Fruit fly (Drosophila melanogaster): Measurements from ENCODE around the gene CG34454.
A peak's percentile ranks its signal among the peaks of the same experiment; 100 is the strongest.

Gene CG34454

DNA sequence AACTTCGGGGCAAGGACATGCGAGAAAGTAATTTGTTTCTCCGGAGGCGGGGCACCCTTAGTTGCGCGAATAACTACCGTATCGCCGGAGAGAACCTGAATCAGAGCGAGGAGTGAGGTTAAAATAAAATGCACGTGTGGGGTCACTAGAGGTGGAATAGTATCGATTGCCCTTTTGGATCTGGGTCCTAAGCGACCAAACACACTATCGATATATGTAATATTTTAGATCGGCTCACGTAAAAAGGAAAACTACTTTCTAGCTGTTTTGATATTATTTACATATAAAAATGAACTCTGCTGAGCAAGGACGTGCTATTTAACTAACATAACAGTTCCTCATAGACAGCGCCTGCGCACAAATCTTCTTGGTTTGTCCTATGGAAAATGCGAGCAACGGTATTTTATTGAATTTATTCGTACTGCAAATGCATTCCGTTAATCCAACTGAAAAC lies 30.6 kb upstream of the CG34454 start:
- no peak for TF ChIP-seq Ets96B (tag; optimal IDR thresholded peaks at IDR 0.05)
- TF ChIP-seq Eip93F (GFP tag; optimal IDR thresholded peaks at IDR 0.05) = no peak
- peak; percentile 15 for TF ChIP-seq dsx (GFP tag; optimal IDR thresholded peaks at IDR 0.05; ENCODE audit: poor library complexity, severe bottlenecking)
- TF ChIP-seq CG6854 (GFP tag; optimal IDR thresholded peaks at IDR 0.05) = no peak
- TF ChIP-seq svp (GFP tag) = peak; percentile 91
- TF ChIP-seq fkh (GFP tag; optimal IDR thresholded peaks at IDR 0.05) = peak; percentile 12
- no peak for TF ChIP-seq spab (GFP tag; optimal IDR thresholded peaks at IDR 0.05)

DNA sequence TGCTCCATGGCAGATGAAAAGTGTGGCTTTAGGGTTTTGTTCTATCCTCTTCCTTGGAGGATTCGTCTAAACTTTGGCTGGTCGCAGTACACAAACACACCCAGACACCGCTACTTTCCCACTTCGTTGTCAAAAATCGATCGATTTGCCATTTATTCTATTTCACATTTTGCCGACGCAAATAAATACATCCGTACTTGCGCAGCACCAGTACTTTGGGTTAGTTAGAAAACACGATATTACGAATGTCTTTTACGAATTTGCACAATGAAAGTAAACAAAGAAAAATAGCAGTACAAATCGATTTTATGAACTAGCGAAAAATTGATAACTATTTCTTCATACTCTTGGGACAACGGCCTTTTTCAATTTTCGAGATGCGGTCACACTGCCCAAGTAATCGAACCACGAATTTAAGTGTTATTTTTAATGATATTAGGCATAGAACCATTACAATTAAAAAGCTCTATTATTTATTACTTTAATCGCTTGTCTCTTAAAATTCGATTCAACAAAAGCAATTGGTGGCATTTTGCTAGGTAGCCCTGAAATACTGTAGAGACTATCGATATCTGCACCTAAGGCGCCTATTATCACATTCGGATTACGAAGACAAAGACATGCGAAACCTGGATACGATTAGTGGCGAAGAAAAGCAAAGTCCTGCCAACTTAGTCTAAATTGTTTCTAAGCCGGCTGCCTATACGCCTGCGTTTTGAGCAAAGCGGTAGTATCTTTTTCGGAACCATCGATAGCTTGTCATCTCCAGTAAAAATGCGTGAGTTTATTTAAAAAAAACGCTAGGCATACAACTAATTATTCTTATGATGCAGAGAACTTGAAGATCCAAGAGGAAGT lies 25.7 kb upstream of the CG34454 start, which contains the start of the genes DIP2 and wac:
Gene DIP2 (minus strand): TSS at position 337 of the 858 bp plus-strand sequence.
Gene wac (plus strand): TSS at position 559 of the 858 bp plus-strand sequence.
- TF ChIP-seq CG6854 (GFP tag; optimal IDR thresholded peaks at IDR 0.05) = no peak
- no peak for TF ChIP-seq CG11294 (GFP tag; IDR thresholded peaks at IDR 0.05)
- TF ChIP-seq achi (GFP tag; optimal IDR thresholded peaks at IDR 0.05) = no peak
- no peak for TF ChIP-seq svp (GFP tag)
- peak; percentile 41 for TF ChIP-seq CG3032 (tag; optimal IDR thresholded peaks at IDR 0.05)
- no peak for TF ChIP-seq salr (GFP tag; optimal IDR thresholded peaks at IDR 0.05)
- no peak for TF ChIP-seq CG8119 (GFP tag; IDR thresholded peaks at IDR 0.05)
- TF ChIP-seq CG31627 (GFP tag; optimal IDR thresholded peaks at IDR 0.05) = peak; percentile 80
- no peak for TF ChIP-seq pdm3 (GFP tag; optimal IDR thresholded peaks at IDR 0.05)
- peak; percentile 36 for TF ChIP-seq CG11902 (GFP tag; optimal IDR thresholded peaks at IDR 0.05)
- TF ChIP-seq CG15336 (GFP tag; IDR thresholded peaks at IDR 0.05) = no peak
- peak; percentile 38 for TF ChIP-seq Sox15 (GFP tag; optimal IDR thresholded peaks at IDR 0.05)
- no peak for TF ChIP-seq Ets21C (GFP tag; optimal IDR thresholded peaks at IDR 0.05)
- TF ChIP-seq CG1621 (tag; optimal IDR thresholded peaks at IDR 0.05) = no peak
- peak; percentile 43 for TF ChIP-seq Eip93F (GFP tag; optimal IDR thresholded peaks at IDR 0.05)
- TF ChIP-seq CG6808 (GFP tag; optimal IDR thresholded peaks at IDR 0.05) = no peak
- peak; percentile 24 for TF ChIP-seq CG8319 (GFP tag; optimal IDR thresholded peaks at IDR 0.05)
- TF ChIP-seq CG6276 (GFP tag; optimal IDR thresholded peaks at IDR 0.05) = no peak
- TF ChIP-seq CG32006 (GFP tag; optimal IDR thresholded peaks at IDR 0.05) = no peak
- TF ChIP-seq Lpt (GFP tag; optimal IDR thresholded peaks at IDR 0.05) = no peak
- TF ChIP-seq Hr4 (GFP tag; optimal IDR thresholded peaks at IDR 0.05) = no peak
- TF ChIP-seq Eip78C (GFP tag) = no peak
- peak; percentile 68 for TF ChIP-seq lz (GFP tag; optimal IDR thresholded peaks at IDR 0.05)
- peak; percentile 28 for TF ChIP-seq CG11762 (GFP tag; optimal IDR thresholded peaks at IDR 0.05; ENCODE audit: insufficient read depth)
- no peak for TF ChIP-seq ss (GFP tag; optimal IDR thresholded peaks at IDR 0.05)
- no peak for TF ChIP-seq CG6163 (GFP tag; IDR thresholded peaks at IDR 0.05)
- TF ChIP-seq fkh (GFP tag; optimal IDR thresholded peaks at IDR 0.05) = peak; percentile 68
- peak; percentile 64 for TF ChIP-seq cyc (GFP tag; optimal IDR thresholded peaks at IDR 0.05)
- no peak for TF ChIP-seq CG34406 (GFP tag; optimal IDR thresholded peaks at IDR 0.05)
- no peak for TF ChIP-seq fd59A (GFP tag; optimal IDR thresholded peaks at IDR 0.05)
- TF ChIP-seq CG10669 (GFP tag; optimal IDR thresholded peaks at IDR 0.05) = no peak
- no peak for TF ChIP-seq Hr39 (GFP tag; optimal IDR thresholded peaks at IDR 0.05)
- TF ChIP-seq dac (GFP tag; optimal IDR thresholded peaks at IDR 0.05) = no peak
- no peak for TF ChIP-seq CG4318 (GFP tag; optimal IDR thresholded peaks at IDR 0.05)
- TF ChIP-seq fd85E (GFP tag; optimal IDR thresholded peaks at IDR 0.05) = no peak
- TF ChIP-seq Met (GFP tag; optimal IDR thresholded peaks at IDR 0.05) = no peak
- peak; percentile 97 for TF ChIP-seq Sox14 (GFP tag; optimal IDR thresholded peaks at IDR 0.05)
- no peak for TF ChIP-seq CG16779 (tag; optimal IDR thresholded peaks at IDR 0.05)
- TF ChIP-seq topi (GFP tag; optimal IDR thresholded peaks at IDR 0.05) = no peak
- no peak for TF ChIP-seq CG8632 (GFP tag; optimal IDR thresholded peaks at IDR 0.05)
- no peak for TF ChIP-seq spab (GFP tag; optimal IDR thresholded peaks at IDR 0.05)
- no peak for TF ChIP-seq eg (GFP tag; IDR thresholded peaks at IDR 0.05)
- no peak for TF ChIP-seq Smox (GFP tag; optimal IDR thresholded peaks at IDR 0.05)
- TF ChIP-seq CG9139 (GFP tag; optimal IDR thresholded peaks at IDR 0.05) = no peak
- TF ChIP-seq Blimp-1 (GFP tag; optimal IDR thresholded peaks at IDR 0.05) = no peak
- no peak for TF ChIP-seq Ets96B (tag; optimal IDR thresholded peaks at IDR 0.05)

Data from whole organism, prepupa.